Worm (Caenorhabditis elegans) whole organism, L1 larva: ENCODE measurements around the gene cdc-25.2.
A peak's percentile ranks its signal among the peaks of the same experiment; 100 is the strongest.

Experiments used
- C04F5.9 ChIP-seq: sonication (generic microtip); optimal IDR thresholded peaks from 2 replicates; lab custom pipeline; 2016; ENCODE audit warnings: missing genetic modification characterization, missing compliant biosample characterization
- Y116A8C.19 ChIP-seq: sonication (generic microtip); optimal IDR thresholded peaks from 2 replicates; lab custom pipeline; 2016; ENCODE audit warnings: missing compliant biosample characterization, missing genetic modification characterization, borderline replicate concordance
- aha-1 ChIP-seq: fragments of 150-350 bp; optimal IDR thresholded peaks from 2 replicates; lab custom pipeline; 2014; ENCODE audit warnings: missing biosample characterization, missing genetic modification characterization
- aly-2 ChIP-seq: fragments of 150-350 bp; optimal IDR thresholded peaks from 2 replicates; lab custom pipeline; 2014; ENCODE audit warnings: missing biosample characterization, missing genetic modification characterization
- blmp-1 ChIP-seq: fragments of 150-350 bp; optimal IDR thresholded peaks from 2 replicates; lab custom pipeline; 2014; ENCODE audit warnings: missing biosample characterization, missing genetic modification characterization
- ceh-63 ChIP-seq: fragments of 200-800 bp; sonication (Bioruptor generic); optimal IDR thresholded peaks from 2 replicates; lab custom pipeline; 2018; ENCODE audit warnings: mild to moderate bottlenecking, missing genetic modification characterization, missing compliant biosample characterization
- ceh-8 ChIP-seq: fragments of 200-800 bp; sonication (Bioruptor generic); optimal IDR thresholded peaks from 2 replicates; lab custom pipeline; 2018; ENCODE audit warnings: mild to moderate bottlenecking, missing genetic modification characterization, moderate library complexity, missing compliant biosample characterization
- dpl-1 ChIP-seq, 3 experiments: fragments of 150-350 bp in 2 of 3; sonication (generic microtip) in 1 of 3; optimal IDR thresholded peaks; 2 replicates each; lab custom pipeline; 2014 to 2017; ENCODE audit warnings: missing biosample characterization in 3 of 3, missing genetic modification characterization in 3 of 3, missing genetic modification reagents in 3 of 3
- dsc-1 ChIP-seq: sonication (generic microtip); optimal IDR thresholded peaks from 2 replicates; lab custom pipeline; 2016; ENCODE audit warnings: mild to moderate bottlenecking, missing genetic modification characterization, missing compliant biosample characterization
- efl-1 ChIP-seq, 4 experiments: fragments of 150-350 bp; optimal IDR thresholded peaks in 3 of 4; peaks in 1 of 4; 1 replicate in 1 of 4; 2 replicates in 3 of 4; lab custom pipeline; 2014; ENCODE audit warnings: missing biosample characterization in 2 of 4, missing genetic modification characterization in 2 of 4, missing genetic modification reagents in 2 of 4
- egl-27 ChIP-seq, 2 experiments: fragments of 150-350 bp in 1 of 2; sonication (generic microtip); optimal IDR thresholded peaks; 3 replicates each; lab custom pipeline; 2017 to 2018; ENCODE audit warnings: missing biosample characterization in 2 of 2, missing genetic modification characterization in 2 of 2, missing genetic modification reagents in 2 of 2
- elt-2 ChIP-seq: sonication (generic microtip); optimal IDR thresholded peaks from 2 replicates; lab custom pipeline; 2016; ENCODE audit warnings: missing genetic modification characterization, mild to moderate bottlenecking, inconsistent platforms, missing compliant biosample characterization, missing genetic modification reagents
- elt-3 ChIP-seq, 6 experiments: fragments of 150-350 bp in 1 of 6; sonication (generic microtip); optimal IDR thresholded peaks; 2 replicates each; lab custom pipeline; 2017 to 2018; ENCODE audit warnings: missing biosample characterization in 6 of 6, missing genetic modification characterization in 6 of 6, inconsistent platforms in 1 of 6
- ets-5 ChIP-seq: fragments of 200-800 bp; sonication (Bioruptor generic); IDR thresholded peaks from 2 replicates; pipeline ENCODE4 v1.3.6; 2022; ENCODE audit warnings: missing genetic modification characterization, missing compliant biosample characterization
- fkh-4 ChIP-seq: sonication (generic microtip); optimal IDR thresholded peaks from 2 replicates; lab custom pipeline; 2016; ENCODE audit warnings: missing compliant biosample characterization, missing genetic modification characterization, borderline replicate concordance
- fkh-8 ChIP-seq: sonication (generic microtip); optimal IDR thresholded peaks from 2 replicates; lab custom pipeline; 2016; ENCODE audit warnings: mild to moderate bottlenecking, missing genetic modification characterization, missing compliant biosample characterization
- fos-1 ChIP-seq: fragments of 150-350 bp; optimal IDR thresholded peaks from 2 replicates; lab custom pipeline; 2014; ENCODE audit warnings: missing biosample characterization, missing genetic modification characterization
- grh-1 ChIP-seq: fragments of 200-800 bp; sonication (Bioruptor generic); IDR thresholded peaks from 2 replicates; pipeline ENCODE4 v1.3.6; 2022; ENCODE audit warnings: missing genetic modification reagents, missing genetic modification characterization, missing compliant biosample characterization
- hlh-17 ChIP-seq: fragments of 200-800 bp; sonication (Bioruptor generic); optimal IDR thresholded peaks from 2 replicates; lab custom pipeline; 2018; ENCODE audit warnings: missing genetic modification characterization, mild to moderate bottlenecking, missing compliant biosample characterization, moderate library complexity, borderline replicate concordance
- irx-1 ChIP-seq: sonication (generic microtip); optimal IDR thresholded peaks from 2 replicates; lab custom pipeline; 2016; ENCODE audit warnings: missing genetic modification characterization, missing compliant biosample characterization
- isw-1 ChIP-seq: fragments of 200-800 bp; sonication (Bioruptor generic); IDR thresholded peaks from 2 replicates; pipeline ENCODE4 v1.3.6; 2022; ENCODE audit warnings: missing genetic modification characterization, missing compliant biosample characterization
- jun-1 ChIP-seq: fragments of 150-350 bp; optimal IDR thresholded peaks from 2 replicates; lab custom pipeline; 2014; ENCODE audit warnings: missing biosample characterization, missing genetic modification reagents, missing genetic modification characterization
- lin-15B ChIP-seq: fragments of 150-350 bp; sonication (generic microtip); optimal IDR thresholded peaks from 3 replicates; lab custom pipeline; 2014; ENCODE audit warnings: missing biosample characterization, missing genetic modification characterization
- lin-35 ChIP-seq, 2 experiments: fragments of 150-350 bp; optimal IDR thresholded peaks; 2 replicates each; lab custom pipeline; 2014; ENCODE audit warnings: missing biosample characterization in 2 of 2, missing genetic modification characterization in 2 of 2, missing genetic modification reagents in 2 of 2
- nhr-12 ChIP-seq: sonication (generic microtip); optimal IDR thresholded peaks from 2 replicates; lab custom pipeline; 2017; ENCODE audit warnings: missing biosample characterization, missing genetic modification characterization
- nhr-19 ChIP-seq: fragments of 200-800 bp; sonication (Bioruptor generic); conservative IDR thresholded peaks from 2 replicates; pipeline ENCODE4 v1.3.6; 2022; ENCODE audit warnings: missing genetic modification characterization, missing compliant biosample characterization
- nhr-20 ChIP-seq: sonication (generic microtip); optimal IDR thresholded peaks from 2 replicates; lab custom pipeline; 2016; ENCODE audit warnings: mild to moderate bottlenecking, missing genetic modification characterization, missing compliant biosample characterization
- nhr-47 ChIP-seq: sonication (generic microtip); optimal IDR thresholded peaks from 2 replicates; lab custom pipeline; 2016; ENCODE audit warnings: mild to moderate bottlenecking, missing genetic modification characterization, moderate library complexity, missing compliant biosample characterization
- nhr-71 ChIP-seq: sonication (generic microtip); optimal IDR thresholded peaks from 2 replicates; lab custom pipeline; 2016; ENCODE audit warnings: mild to moderate bottlenecking, missing genetic modification characterization, moderate library complexity, missing compliant biosample characterization
- nhr-77 ChIP-seq: fragments of 150-350 bp; optimal IDR thresholded peaks from 2 replicates; lab custom pipeline; 2014; ENCODE audit warnings: missing biosample characterization, missing genetic modification characterization
- nhr-84 ChIP-seq: sonication (generic microtip); optimal IDR thresholded peaks from 2 replicates; lab custom pipeline; 2017; ENCODE audit warnings: missing biosample characterization, missing genetic modification characterization
- nhr-90 ChIP-seq: sonication (generic microtip); optimal IDR thresholded peaks from 2 replicates; lab custom pipeline; 2016; ENCODE audit warnings: mild to moderate bottlenecking, missing genetic modification characterization, missing compliant biosample characterization; ENCODE audit not compliant: poor library complexity
- pax-3 ChIP-seq: fragments of 200-800 bp; sonication (Bioruptor generic); optimal IDR thresholded peaks from 2 replicates; lab custom pipeline; 2018; ENCODE audit warnings: mild to moderate bottlenecking, missing genetic modification characterization, moderate library complexity, missing compliant biosample characterization
- rnt-1 ChIP-seq: sonication (generic microtip); optimal IDR thresholded peaks from 2 replicates; lab custom pipeline; 2016; ENCODE audit warnings: mild to moderate bottlenecking, missing genetic modification characterization, moderate library complexity, missing compliant biosample characterization
- skn-1 ChIP-seq: fragments of 150-350 bp; optimal IDR thresholded peaks from 2 replicates; lab custom pipeline; 2014; ENCODE audit warnings: missing biosample characterization, missing genetic modification characterization
- snpc-4 ChIP-seq: fragments of 150-350 bp; optimal IDR thresholded peaks from 2 replicates; lab custom pipeline; 2014; ENCODE audit warnings: missing biosample characterization, missing genetic modification characterization
- snu-23 ChIP-seq: sonication (generic microtip); optimal IDR thresholded peaks from 2 replicates; lab custom pipeline; 2016; ENCODE audit warnings: missing genetic modification characterization, missing compliant biosample characterization
- sox-4 ChIP-seq: sonication (generic microtip); optimal IDR thresholded peaks from 2 replicates; lab custom pipeline; 2016; ENCODE audit warnings: missing genetic modification characterization, missing compliant biosample characterization
- sup-37 ChIP-seq: fragments of 200-800 bp; sonication (Bioruptor generic); optimal IDR thresholded peaks from 2 replicates; lab custom pipeline; 2018; ENCODE audit warnings: mild to moderate bottlenecking, missing genetic modification characterization, missing compliant biosample characterization
- tlp-1 ChIP-seq: fragments of 150-350 bp; optimal IDR thresholded peaks from 2 replicates; lab custom pipeline; 2014; ENCODE audit warnings: missing biosample characterization, missing genetic modification characterization
- unc-62 ChIP-seq: fragments of 150-350 bp; optimal IDR thresholded peaks from 2 replicates; lab custom pipeline; 2014; ENCODE audit warnings: missing biosample characterization, missing genetic modification reagents, missing genetic modification characterization
- unc-86 ChIP-seq: sonication (generic microtip); optimal IDR thresholded peaks from 2 replicates; lab custom pipeline; 2016; ENCODE audit warnings: missing genetic modification characterization, missing compliant biosample characterization
- unc-98 ChIP-seq: fragments of 200-800 bp; sonication (Bioruptor generic); IDR thresholded peaks from 2 replicates; pipeline ENCODE4 v1.3.6; 2022; ENCODE audit warnings: missing genetic modification characterization, missing compliant biosample characterization
- vab-15 ChIP-seq: sonication (generic microtip); optimal IDR thresholded peaks from 2 replicates; lab custom pipeline; 2017; ENCODE audit warnings: missing genotype, mild to moderate bottlenecking, missing genetic modification characterization, missing compliant biosample characterization
- ztf-11 ChIP-seq, 2 experiments: sonication (generic microtip); optimal IDR thresholded peaks; 2 replicates each; lab custom pipeline; 2016 to 2017; ENCODE audit warnings: missing genetic modification characterization in 2 of 2, missing biosample characterization in 1 of 2, missing compliant biosample characterization in 1 of 2

cdc-25.2 gene

DNA sequence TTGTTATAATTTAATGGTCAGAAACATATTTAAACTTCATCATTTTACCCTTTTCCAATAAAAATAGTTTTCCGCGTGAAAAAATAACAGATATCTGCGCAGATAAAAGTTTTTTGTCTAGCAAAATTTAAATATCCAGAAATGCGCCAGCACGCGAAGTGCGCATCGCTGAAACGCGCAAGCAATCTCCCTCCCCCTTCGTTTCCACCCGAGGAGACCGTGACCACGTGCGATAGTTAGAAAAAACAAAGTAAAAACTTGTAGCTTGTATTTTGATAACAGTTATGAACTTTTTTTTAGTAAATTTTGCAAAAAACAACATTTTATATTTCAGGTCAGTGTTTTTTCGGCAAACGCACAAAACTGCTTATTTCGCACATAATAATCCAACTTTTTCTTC lies 32.2 kb downstream of the cdc-25.2 start:
- TF ChIP-seq snu-23 (GFP tag; lab: Kevin White, UChicago) = peak; percentile 14
- TF ChIP-seq nhr-71 = peak; percentile 29
- peak in 1 of 2 experiments; percentile 28 for TF ChIP-seq lin-35 (GFP tag; optimal IDR thresholded peaks at IDR 0.05; lab: Kevin White, UChicago)
- TF ChIP-seq dpl-1 (GFP tag; optimal IDR thresholded peaks at IDR 0.05; lab: Kevin White, UChicago) = peak in 1 of 3 experiments; percentile 20
- peak in 1 of 2 experiments; percentile 15 for TF ChIP-seq efl-1 (optimal IDR thresholded peaks at IDR 0.05; lab: Kevin White, UChicago)
- TF ChIP-seq efl-1 (GFP tag; optimal IDR thresholded peaks at IDR 0.05 in 1 of 2; lab: Kevin White, UChicago) = peak in 1 of 2 experiments; percentile 87
- TF ChIP-seq nhr-20 (tag; lab: Kevin White, UChicago) = peak; percentile 6
- TF ChIP-seq, all 84 proteins: peak for 6; not testable (repeated sequence) for 78

DNA sequence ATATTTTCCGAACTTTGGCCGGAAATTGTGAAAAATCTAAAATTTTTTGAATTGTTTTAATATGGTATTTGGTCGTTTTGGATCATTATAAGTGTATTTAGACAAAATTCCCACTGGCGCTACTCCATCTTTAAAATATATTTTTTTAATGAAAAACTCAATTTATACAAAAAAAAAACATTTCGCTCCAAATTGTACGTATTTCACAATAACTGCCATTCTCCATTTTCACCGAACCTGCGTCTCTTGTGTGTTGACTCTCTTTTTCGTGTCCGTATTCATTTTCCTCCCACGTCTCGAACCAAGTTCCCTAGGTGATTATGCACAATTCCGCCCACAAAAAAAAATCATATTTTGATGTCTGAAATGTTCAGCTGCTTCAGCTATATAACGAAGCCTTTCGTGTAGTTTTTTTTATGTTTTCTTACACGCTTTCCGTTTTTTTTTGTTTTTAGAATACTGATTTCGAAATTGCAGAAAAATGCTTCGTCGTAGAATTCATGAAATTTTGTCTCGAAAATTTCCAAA lies 33.7 kb downstream of the cdc-25.2 start, which contains the start of gene F16B4.2:
F16B4.2 (plus strand) TSS at position 478 of the 528 bp plus-strand sequence.
- TF ChIP-seq efl-1 (optimal IDR thresholded peaks at IDR 0.05; lab: Kevin White, UChicago) (no peak), efl-1 (GFP tag; optimal IDR thresholded peaks at IDR 0.05 in 1 of 2; lab: Kevin White, UChicago) (peak in 1 of 2 experiments; percentile 72), rnt-1 (tag; lab: Kevin White, UChicago) (no peak), elt-3 (tag; optimal IDR thresholded peaks at IDR 0.05; lab: Kevin White, UChicago) (no peak), aly-2 (tag; lab: Kevin White, UChicago) (no peak)

DNA sequence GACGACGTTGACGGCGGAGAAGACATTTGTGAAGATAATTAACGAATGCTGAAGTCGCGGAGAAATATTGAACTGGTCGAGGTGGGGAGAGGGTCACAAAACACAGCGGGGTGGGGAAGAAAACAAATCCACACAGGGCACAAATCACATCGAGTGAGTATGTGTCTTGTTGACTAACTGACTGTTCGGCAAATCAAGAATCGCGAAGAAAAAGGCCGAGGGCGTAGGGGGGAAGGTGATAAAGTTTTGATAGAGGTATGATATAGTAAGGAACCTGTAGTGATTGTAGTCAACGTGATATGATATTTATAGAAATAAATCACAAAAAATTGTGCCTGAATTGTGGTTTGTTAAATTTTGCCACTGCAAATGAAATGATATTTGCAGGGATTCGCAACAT lies 40.9 kb downstream of the cdc-25.2 start, which contains the start of gene nhr-178:
nhr-178 (minus strand) TSS at position 164 of the 400 bp plus-strand sequence.
- no peak for TF ChIP-seq lin-15B
- TF ChIP-seq dsc-1 = no peak
- no peak for TF ChIP-seq Y116A8C.19 (tag; lab: Kevin White, UChicago)
- TF ChIP-seq nhr-84 (tag; lab: Kevin White, UChicago) = no peak
- TF ChIP-seq hlh-17 (GFP tag; lab: Kevin White, UChicago) = no peak
- no peak for TF ChIP-seq nhr-12 (tag; lab: Kevin White, UChicago)
- TF ChIP-seq nhr-19 (GFP tag; lab: Robert Waterston, UW) = no peak; the same call in 1 of the 2 replicates
- TF ChIP-seq nhr-77 (tag; lab: Kevin White, UChicago) = peak; percentile 74
- TF ChIP-seq ets-5 (GFP tag; lab: Robert Waterston, UW) = no peak
- no peak for TF ChIP-seq fkh-8 (tag; lab: Kevin White, UChicago)
- TF ChIP-seq ceh-8 (GFP tag; lab: Kevin White, UChicago) = no peak
- TF ChIP-seq isw-1 (GFP tag; lab: Robert Waterston, UW) = no peak
- TF ChIP-seq snpc-4 (tag; lab: Kevin White, UChicago) = no peak
- peak; percentile 18 for TF ChIP-seq blmp-1 (tag; lab: Kevin White, UChicago)
- TF ChIP-seq jun-1 (tag; lab: Kevin White, UChicago) = no peak
- no peak for TF ChIP-seq aha-1
- TF ChIP-seq nhr-47 (tag; lab: Kevin White, UChicago) = no peak
- TF ChIP-seq egl-27 (tag; optimal IDR thresholded peaks at IDR 0.05; lab: Kevin White, UChicago) = no peak
- no peak for TF ChIP-seq sup-37 (GFP tag; lab: Kevin White, UChicago)
- no peak for TF ChIP-seq grh-1 (GFP tag; lab: Robert Waterston, UW)
- peak; percentile 33 for TF ChIP-seq snu-23 (GFP tag; lab: Kevin White, UChicago)
- TF ChIP-seq lin-35 (GFP tag; optimal IDR thresholded peaks at IDR 0.05; lab: Kevin White, UChicago) = peak in 1 of 2 experiments; percentile 46
- peak; percentile 76 for TF ChIP-seq elt-2 (tag; lab: Kevin White, UChicago)
- TF ChIP-seq ztf-11 (tag; optimal IDR thresholded peaks at IDR 0.05; lab: Kevin White, UChicago) = no peak
- no peak for TF ChIP-seq ceh-63
- no peak for TF ChIP-seq irx-1 (tag; lab: Kevin White, UChicago)
- no peak for TF ChIP-seq vab-15
- TF ChIP-seq tlp-1 (tag; lab: Kevin White, UChicago) = no peak
- no peak for TF ChIP-seq efl-1 (optimal IDR thresholded peaks at IDR 0.05; lab: Kevin White, UChicago)
- TF ChIP-seq efl-1 (GFP tag; optimal IDR thresholded peaks at IDR 0.05 in 1 of 2; lab: Kevin White, UChicago) = peak in 1 of 2 experiments; percentile 82
- TF ChIP-seq nhr-71 = peak; percentile 62
- peak in 3 of 6 experiments; percentile 10 to 65 (median 46) for TF ChIP-seq elt-3 (tag; optimal IDR thresholded peaks at IDR 0.05; lab: Kevin White, UChicago)
- no peak for TF ChIP-seq fos-1
- no peak for TF ChIP-seq sox-4 (tag; lab: Kevin White, UChicago)
- no peak for TF ChIP-seq skn-1 (tag; lab: Kevin White, UChicago)
- TF ChIP-seq fkh-4 = no peak
- no peak for TF ChIP-seq unc-62 (GFP tag; lab: Kevin White, UChicago)
- no peak for TF ChIP-seq pax-3 (tag; lab: Kevin White, UChicago)
- no peak for TF ChIP-seq unc-86 (tag; lab: Kevin White, UChicago)
- no peak for TF ChIP-seq C04F5.9 (tag; lab: Kevin White, UChicago)
- no peak for TF ChIP-seq unc-98 (GFP tag; lab: Robert Waterston, UW)
- TF ChIP-seq nhr-90 (tag; lab: Kevin White, UChicago) = peak; percentile 52
